Worm (Caenorhabditis elegans): ENCODE measurements around the gene rfth-1.

rfth-1 gene

ce11 chrIV:4511259-4511890 lies at the start of gene rfth-1, which contains the start of gene ZK180.8:
Gene rfth-1 (minus strand): TSS chrIV:4511309.
Gene ZK180.8 (minus strand): TSS chrIV:4511724.
- TF ChIP-seq unc-62 (GFP tag; optimal IDR thresholded peaks at IDR 0.05): no peak

ce11 chrIV:4559160-4559559 lies 48.1 kb upstream of the rfth-1 start:
- TF ChIP-seq unc-62 (GFP tag; optimal IDR thresholded peaks at IDR 0.05): no peak

- no peak for TF ChIP-seq unc-62 (GFP tag; optimal IDR thresholded peaks at IDR 0.05)
These were observed 46.6 kb upstream of the rfth-1 start for ce11 chrIV:4557731-4558130.

ce11 chrIV:4557130-4557529 lies 46.0 kb upstream of the rfth-1 start:
- TF ChIP-seq unc-62 (GFP tag; optimal IDR thresholded peaks at IDR 0.05): no peak

ce11 chrIV:4551562-4551961 lies 40.5 kb upstream of the rfth-1 start:
- TF ChIP-seq unc-62 (GFP tag; optimal IDR thresholded peaks at IDR 0.05): no peak

- TF ChIP-seq unc-62 (GFP tag; optimal IDR thresholded peaks at IDR 0.05): no peak
These were observed 37.1 kb upstream of the rfth-1 start, which contains the start of gene ZK185.1 for ce11 chrIV:4548253-4548652. Gene ZK185.1 (plus strand): TSS chrIV:4548553.

ce11 chrIV:4545818-4546217 lies 34.7 kb upstream of the rfth-1 start, which contains the start of gene ZK185.5:
Gene ZK185.5 (minus strand): TSS chrIV:4545918.
- TF ChIP-seq unc-62 (GFP tag; optimal IDR thresholded peaks at IDR 0.05): no peak

- no peak for TF ChIP-seq unc-62 (GFP tag; optimal IDR thresholded peaks at IDR 0.05)
These were observed 33.1 kb upstream of the rfth-1 start for ce11 chrIV:4544215-4544614.

ce11 chrIV:4542972-4543371 lies 31.9 kb upstream of the rfth-1 start:
- TF ChIP-seq unc-62 (GFP tag; optimal IDR thresholded peaks at IDR 0.05): no peak

ce11 chrIV:4541195-4541594 lies 30.1 kb upstream of the rfth-1 start:
- TF ChIP-seq unc-62 (GFP tag; optimal IDR thresholded peaks at IDR 0.05): no peak

- TF ChIP-seq unc-62 (GFP tag; optimal IDR thresholded peaks at IDR 0.05): no peak
These were observed 27.6 kb upstream of the rfth-1 start for ce11 chrIV:4538672-4539071.

ce11 chrIV:4536247-4536646 lies 25.1 kb upstream of the rfth-1 start, which contains the start of gene ZK185.2:
Gene ZK185.2 (plus strand): TSS chrIV:4536547.
- TF ChIP-seq unc-62 (GFP tag; optimal IDR thresholded peaks at IDR 0.05): no peak

- no peak for TF ChIP-seq unc-62 (GFP tag; optimal IDR thresholded peaks at IDR 0.05)
These were observed 21.9 kb upstream of the rfth-1 start, which contains the start of gene ZK185.4 for ce11 chrIV:4533025-4533424. Gene ZK185.4 (minus strand): TSS chrIV:4533125.

- no peak for TF ChIP-seq unc-62 (GFP tag; optimal IDR thresholded peaks at IDR 0.05)
These were observed 19.1 kb upstream of the rfth-1 start, which contains the start of gene ZK185.3 for ce11 chrIV:4530170-4530569. Gene ZK185.3 (minus strand): TSS chrIV:4530432.

- TF ChIP-seq unc-62 (GFP tag; optimal IDR thresholded peaks at IDR 0.05): no peak
These were observed 15.6 kb upstream of the rfth-1 start for ce11 chrIV:4526724-4527123.

- no peak for TF ChIP-seq unc-62 (GFP tag; optimal IDR thresholded peaks at IDR 0.05)
These were observed 14.9 kb upstream of the rfth-1 start for ce11 chrIV:4526028-4526427.

ce11 chrIV:4524943-4525342 lies 13.8 kb upstream of the rfth-1 start, which contains the start of gene ZK180.6:
Gene ZK180.6 (minus strand): TSS chrIV:4525043.
- TF ChIP-seq unc-62 (GFP tag; optimal IDR thresholded peaks at IDR 0.05): no peak

- no peak for TF ChIP-seq unc-62 (GFP tag; optimal IDR thresholded peaks at IDR 0.05)
These were observed 12.4 kb upstream of the rfth-1 start for ce11 chrIV:4523461-4523860.

Data from whole organism, dauer.